Fruit fly (Drosophila melanogaster): Measurements from ENCODE around the gene CG7886.
A peak's percentile ranks its signal among the peaks of the same experiment; 100 is the strongest.

The CG7886 gene

dm6 chr3R:14656760-14657604 lies 14.6 kb upstream of the CG7886 start, which contains the start of gene CG3505 (continued):
- TF ChIP-seq slou (GFP tag; optimal IDR thresholded peaks at IDR 0.05) (no peak), CG17186 (GFP tag; optimal IDR thresholded peaks at IDR 0.05) (peak; percentile 20), sc (optimal IDR thresholded peaks at IDR 0.05) (no peak), sc (GFP tag; optimal IDR thresholded peaks at IDR 0.05) (no peak), CG6254 (GFP tag; optimal IDR thresholded peaks at IDR 0.05) (no peak), grn (GFP tag; optimal IDR thresholded peaks at IDR 0.05) (no peak), Doc2 (GFP tag; IDR thresholded peaks at IDR 0.05) (no peak), peb (GFP tag; IDR thresholded peaks at IDR 0.05) (no peak), CG31441 (GFP tag; IDR thresholded peaks at IDR 0.05) (no peak), CG3726 (GFP tag; IDR thresholded peaks at IDR 0.05) (no peak), CG30431 (GFP tag; optimal IDR thresholded peaks at IDR 0.05) (no peak), tup (GFP tag; optimal IDR thresholded peaks at IDR 0.05) (no peak), Atf3 (GFP tag; optimal IDR thresholded peaks at IDR 0.05) (no peak), abd-A (tag; optimal IDR thresholded peaks at IDR 0.05) (no peak), nmo (GFP tag; optimal IDR thresholded peaks at IDR 0.05) (peak; percentile 18), TFAM (GFP tag; optimal IDR thresholded peaks at IDR 0.05) (no peak), Dbx (GFP tag; IDR thresholded peaks at IDR 0.05) (peak; percentile 56; the same call in 2 of the 3 replicates), crol (GFP tag; IDR thresholded peaks at IDR 0.05) (no peak), trem (tag; optimal IDR thresholded peaks at IDR 0.05) (peak; percentile 36), kni (GFP tag; optimal IDR thresholded peaks at IDR 0.05) (peak; percentile 10), CG10209 (GFP tag; optimal IDR thresholded peaks at IDR 0.05) (peak; percentile 40), Fer2 (tag; optimal IDR thresholded peaks at IDR 0.05) (no peak), CG8944 (GFP tag; optimal IDR thresholded peaks at IDR 0.05) (no peak), CG6813 (GFP tag; optimal IDR thresholded peaks at IDR 0.05) (peak; percentile 30), Oaz (GFP tag; IDR thresholded peaks at IDR 0.05) (no peak), esg (GFP tag; conservative IDR thresholded peaks at IDR 0.05) (no peak), Tbp (GFP tag; optimal IDR thresholded peaks at IDR 0.05) (no peak), Dip2 (GFP tag; IDR thresholded peaks at IDR 0.05) (no peak), CG7963 (GFP tag; IDR thresholded peaks at IDR 0.05; ENCODE audit: partially characterized antibody) (0 out of 3 replicates have a peak, but pooled peaks have one; percentile 37), sens (GFP tag) (peak; percentile 73), CG11456 (GFP tag; IDR thresholded peaks at IDR 0.05) (no peak), Awh (GFP tag; IDR thresholded peaks at IDR 0.05) (no peak), Meics (GFP tag; optimal IDR thresholded peaks at IDR 0.05) (peak; percentile 72), Rx (GFP tag; IDR thresholded peaks at IDR 0.05) (no peak), HLH3B (GFP tag; IDR thresholded peaks at IDR 0.05) (peak; percentile 40), CG4360 (GFP tag; IDR thresholded peaks at IDR 0.05) (peak; percentile 49; the same call in 1 of the 2 replicates), CG15696 (tag; optimal IDR thresholded peaks at IDR 0.05) (no peak), CG13424 (tag; optimal IDR thresholded peaks at IDR 0.05) (peak; percentile 62), hkb (optimal IDR thresholded peaks at IDR 0.05) (no peak), hkb (GFP tag; IDR thresholded peaks at IDR 0.05) (peak; percentile 57), CG32767 (GFP tag; IDR thresholded peaks at IDR 0.05) (no peak), CG42726 (GFP tag; IDR thresholded peaks at IDR 0.05; ENCODE audit: partially characterized antibody) (0 out of 2 replicates have a peak, but pooled peaks have one; percentile 48), CG17912 (GFP tag; optimal IDR thresholded peaks at IDR 0.05) (no peak), CG10267 (tag; optimal IDR thresholded peaks at IDR 0.05) (peak; percentile 23), Aef1 (GFP tag; IDR thresholded peaks at IDR 0.05) (no peak), CG34376 (GFP tag; optimal IDR thresholded peaks at IDR 0.05) (peak; percentile 77), lilli (GFP tag; optimal IDR thresholded peaks at IDR 0.05) (peak; percentile 56), tna (GFP tag; IDR thresholded peaks at IDR 0.05; ENCODE audit: partially characterized antibody) (no peak), Usf (GFP tag; optimal IDR thresholded peaks at IDR 0.05) (no peak), lab (GFP tag; optimal IDR thresholded peaks at IDR 0.05) (no peak)

Measured in whole organism, embryonic.